Fruit fly (Drosophila melanogaster) whole organism, wandering third instar larva: Measurements from ENCODE around the gene CG3108.
A peak's percentile ranks its signal among the peaks of the same experiment; 100 is the strongest.

Experiments
- CG32264 ChIP-seq: fragments of 200-800 bp; sonication (Bioruptor generic); optimal IDR thresholded peaks from 2 replicates; lab custom pipeline; 2016; ENCODE audit warnings: missing biosample characterization, missing genetic modification characterization
- CrebA ChIP-seq: fragments of 200-800 bp; sonication (Bioruptor generic); optimal IDR thresholded peaks from 2 replicates; lab custom pipeline; 2016; ENCODE audit warnings: missing biosample characterization, mild to moderate bottlenecking, missing genetic modification characterization, borderline replicate concordance
- HLH106 ChIP-seq: fragments of 200-800 bp; optimal IDR thresholded peaks from 3 replicates; lab custom pipeline; 2019; ENCODE audit warnings: missing biosample characterization, mild to moderate bottlenecking, missing genetic modification characterization, moderate library complexity
- Mio ChIP-seq: sonication (Bioruptor generic); optimal IDR thresholded peaks from 2 replicates; lab custom pipeline; 2016; ENCODE audit warnings: missing biosample characterization, missing genetic modification characterization
- OdsH ChIP-seq: fragments of 200-800 bp; sonication (Bioruptor generic); optimal IDR thresholded peaks from 2 replicates; lab custom pipeline; 2016; ENCODE audit warnings: missing biosample characterization, mild to moderate bottlenecking, missing genetic modification characterization
- br ChIP-seq: fragments of 200-800 bp; sonication (Bioruptor generic); optimal IDR thresholded peaks from 2 replicates; lab custom pipeline; 2016; ENCODE audit warnings: missing biosample characterization, missing genetic modification characterization
- dsf ChIP-seq: sonication (Bioruptor generic); optimal IDR thresholded peaks from 2 replicates; lab custom pipeline; 2016; ENCODE audit warnings: missing biosample characterization, missing genetic modification characterization, borderline replicate concordance
- fru ChIP-seq: fragments of 200-800 bp; sonication (Bioruptor generic); optimal IDR thresholded peaks from 3 replicates; lab custom pipeline; 2016; ENCODE audit warnings: missing biosample characterization, mild to moderate bottlenecking, missing genetic modification characterization
- h ChIP-seq: fragments of 200-800 bp; sonication (Bioruptor generic); optimal IDR thresholded peaks from 3 replicates; lab custom pipeline; 2016; ENCODE audit warnings: missing biosample characterization, mild to moderate bottlenecking, missing genetic modification characterization
- sv ChIP-seq: fragments of 200-800 bp; sonication (Bioruptor generic); optimal IDR thresholded peaks from 3 replicates; lab custom pipeline; 2016; ENCODE audit warnings: missing biosample characterization, missing genetic modification characterization
- usp ChIP-seq: fragments of >200 bp; optimal IDR thresholded peaks from 2 replicates; lab custom pipeline; 2017; ENCODE audit warnings: missing biosample characterization, missing genetic modification characterization

- TF ChIP-seq h (GFP tag; lab: Kevin White, UChicago) (peak; percentile 52), Mio (GFP tag; lab: Kevin White, UChicago) (peak; percentile 38), sv (GFP tag; lab: Kevin White, UChicago) (peak; percentile 10), CG32264 (GFP tag; lab: Kevin White, UChicago) (no peak), usp (GFP tag; lab: Kevin White, UChicago) (no peak), br (GFP tag; lab: Kevin White, UChicago) (peak; percentile 43), fru (GFP tag; lab: Kevin White, UChicago) (peak; percentile 85), CrebA (GFP tag; lab: Kevin White, UChicago) (no peak), HLH106 (tag; lab: Kevin White, UChicago) (no peak), OdsH (GFP tag; lab: Kevin White, UChicago) (no peak), dsf (GFP tag; lab: Kevin White, UChicago) (peak; percentile 7)
Measured at dm6 chrX:5737676-5738220, 43.7 kb downstream of the CG3108 start, which contains the start of gene Snx27.
